Worm (Caenorhabditis elegans) whole organism, mixed stage, embryonic: ENCODE results near the gene lec-2.

Experiments used
- blmp-1 ChIP-seq: fragments of 150-350 bp; optimal IDR thresholded peaks from 2 replicates; lab custom pipeline; 2014; ENCODE audit warnings: missing biosample characterization, missing genetic modification characterization
- cnd-1 ChIP-seq: fragments of 200-800 bp; sonication (Bioruptor generic); optimal IDR thresholded peaks from 2 replicates; lab custom pipeline; 2018; ENCODE audit warnings: mild to moderate bottlenecking, missing genetic modification characterization, missing compliant biosample characterization
- elt-1 ChIP-seq: sonication (generic microtip); optimal IDR thresholded peaks from 2 replicates; lab custom pipeline; 2017; ENCODE audit warnings: missing genetic modification characterization, mild to moderate bottlenecking, missing compliant biosample characterization, antibody characterized with exemption, moderate library complexity, borderline replicate concordance; ENCODE audit not compliant: insufficient read depth
- lin-13 ChIP-seq: fragments of 150-350 bp; optimal IDR thresholded peaks from 2 replicates; lab custom pipeline; 2014; ENCODE audit warnings: missing biosample characterization, missing genetic modification characterization
- lsy-2 ChIP-seq: fragments of 150-350 bp; optimal IDR thresholded peaks from 2 replicates; lab custom pipeline; 2014; ENCODE audit warnings: missing biosample characterization, missing genetic modification characterization
- mls-2 ChIP-seq: sonication (generic microtip); optimal IDR thresholded peaks from 2 replicates; lab custom pipeline; 2016; ENCODE audit warnings: mild to moderate bottlenecking, missing genetic modification characterization, moderate library complexity, missing compliant biosample characterization
- nhr-237 ChIP-seq: fragments of 150-350 bp; optimal IDR thresholded peaks from 2 replicates; lab custom pipeline; 2014; ENCODE audit warnings: missing biosample characterization, missing genetic modification characterization
- nhr-76 ChIP-seq: sonication (generic microtip); optimal IDR thresholded peaks from 2 replicates; lab custom pipeline; 2017; ENCODE audit warnings: missing biosample characterization, missing genetic modification characterization
- snpc-4 ChIP-seq: fragments of 150-350 bp; optimal IDR thresholded peaks from 2 replicates; lab custom pipeline; 2014; ENCODE audit warnings: missing biosample characterization, missing genetic modification characterization

ce11 chrII:10025059-10025458, 9.1 kb upstream of the lec-2 start:
- TF ChIP-seq nhr-237 (tag; lab: Kevin White, UChicago) (no peak), blmp-1 (tag; lab: Kevin White, UChicago) (no peak), nhr-76 (no peak), snpc-4 (tag; lab: Kevin White, UChicago) (no peak), lin-13 (tag; lab: Kevin White, UChicago) (no peak), cnd-1 (tag; lab: Kevin White, UChicago) (no peak), mls-2 (tag; lab: Kevin White, UChicago) (no peak), elt-1 (tag; lab: Kevin White, UChicago) (no peak), lsy-2 (no peak)
